Worm (Caenorhabditis elegans) whole organism, L4/young adult: ENCODE measurements around the gene fut-3.

Source experiments
- W03F9.2 ChIP-seq: fragments of 150-350 bp; optimal IDR thresholded peaks from 2 replicates; lab custom pipeline; 2014; ENCODE audit warnings: missing biosample characterization, missing genetic modification characterization
- dao-5 ChIP-seq: sonication (generic microtip); optimal IDR thresholded peaks from 2 replicates; lab custom pipeline; 2016; ENCODE audit warnings: missing genotype, missing genetic modification characterization, moderate library complexity, missing compliant biosample characterization
- him-1 ChIP-seq: sonication (generic microtip); optimal IDR thresholded peaks from 2 replicates; lab custom pipeline; 2016; ENCODE audit warnings: missing genotype, missing genetic modification reagents, missing genetic modification characterization, missing compliant biosample characterization

ce11 chrII:5642110-5642509, 17.5 kb downstream of the fut-3 start:
- TF ChIP-seq dao-5 (tag; lab: Kevin White, UChicago): no peak
- no peak for TF ChIP-seq W03F9.2 (tag; lab: Kevin White, UChicago)
- TF ChIP-seq him-1 (tag; lab: Kevin White, UChicago): no peak
